Fruit fly (Drosophila melanogaster): Measurements from ENCODE around the gene CG7300.

Gene CG7300

DNA sequence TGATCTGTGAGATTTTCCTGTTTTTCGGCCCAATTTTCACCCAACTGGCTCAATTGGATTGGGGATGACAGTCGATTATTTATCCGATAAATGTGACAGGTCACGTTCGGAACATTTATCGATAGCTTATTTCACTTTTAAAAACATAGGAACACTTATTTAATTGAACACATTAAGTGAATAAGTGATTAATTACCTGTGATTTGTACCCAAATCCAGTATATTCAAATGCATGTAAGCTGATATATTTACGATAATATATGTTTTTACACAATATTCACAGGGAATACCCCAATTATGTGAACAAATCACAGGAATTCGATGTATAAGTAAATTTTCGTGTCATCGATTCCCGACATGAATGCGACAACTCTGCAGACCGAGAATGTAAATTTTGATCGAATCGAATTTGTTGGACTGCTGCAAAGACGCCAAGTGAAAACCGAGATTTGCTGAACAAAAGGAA, 34.5 kb upstream of the CG7300 start, which contains the start of the genes EMC3 and Dpy-30L1 (continued):
- TF ChIP-seq kni (GFP tag; optimal IDR thresholded peaks at IDR 0.05) (no peak), odd (GFP tag; optimal IDR thresholded peaks at IDR 0.05) (no peak), gcm (GFP tag; optimal IDR thresholded peaks at IDR 0.05) (no peak), CHES-1-like (GFP tag; optimal IDR thresholded peaks at IDR 0.05) (peak; percentile 33), CG7786 (GFP tag; optimal IDR thresholded peaks at IDR 0.05) (peak; percentile 42), CG10462 (GFP tag; optimal IDR thresholded peaks at IDR 0.05) (no peak), Dad (GFP tag; optimal IDR thresholded peaks at IDR 0.05) (peak; percentile 32), bbx (GFP tag; IDR thresholded peaks at IDR 0.05; ENCODE audit: partially characterized antibody) (peak; percentile 73), sens (GFP tag) (peak; percentile 94), CkIIα-i1 (GFP tag; IDR thresholded peaks at IDR 0.05) (no peak), fd102C (GFP tag; optimal IDR thresholded peaks at IDR 0.05) (no peak), CG1233 (GFP tag; optimal IDR thresholded peaks at IDR 0.05) (no peak), CG16779 (GFP tag; IDR thresholded peaks at IDR 0.05) (no peak), cad (GFP tag; optimal IDR thresholded peaks at IDR 0.05) (no peak), corto (GFP tag; optimal IDR thresholded peaks at IDR 0.05) (no peak), CG14050 (GFP tag; IDR thresholded peaks at IDR 0.05) (no peak), CG15514 (GFP tag; optimal IDR thresholded peaks at IDR 0.05) (peak; percentile 71), MTF-1 (GFP tag; optimal IDR thresholded peaks at IDR 0.05; ENCODE audit: borderline replicate concordance) (no peak), CG10979 (tag; optimal IDR thresholded peaks at IDR 0.05) (peak; percentile 52), CG7271 (tag; optimal IDR thresholded peaks at IDR 0.05) (no peak), tna (GFP tag; IDR thresholded peaks at IDR 0.05; ENCODE audit: partially characterized antibody) (peak; percentile 70), grau (tag; optimal IDR thresholded peaks at IDR 0.05) (peak; percentile 66), Hsf (GFP tag; optimal IDR thresholded peaks at IDR 0.05) (peak; percentile 67), CG6654 (GFP tag; optimal IDR thresholded peaks at IDR 0.05) (no peak), CG6813 (GFP tag; optimal IDR thresholded peaks at IDR 0.05) (no peak), Xrp1 (GFP tag; IDR thresholded peaks at IDR 0.05) (peak; percentile 37; the same call in 1 of the 2 replicates), CG5245 (GFP tag; optimal IDR thresholded peaks at IDR 0.05) (no peak), CG14441 (GFP tag; IDR thresholded peaks at IDR 0.05) (peak; percentile 53; the same call in 1 of the 2 replicates), CG15073 (GFP tag; optimal IDR thresholded peaks at IDR 0.05) (no peak), CG15269 (tag; optimal IDR thresholded peaks at IDR 0.05) (no peak), CG4424 (GFP tag; optimal IDR thresholded peaks at IDR 0.05) (peak; percentile 48), CG12236 (GFP tag; optimal IDR thresholded peaks at IDR 0.05) (no peak), shn (GFP tag; optimal IDR thresholded peaks at IDR 0.05) (no peak), CG15011 (GFP tag; optimal IDR thresholded peaks at IDR 0.05) (no peak), NC2α (GFP tag; optimal IDR thresholded peaks at IDR 0.05) (no peak), gcm2 (GFP tag; optimal IDR thresholded peaks at IDR 0.05) (peak; percentile 12), Doc3 (GFP tag; IDR thresholded peaks at IDR 0.05; ENCODE audit: partially characterized antibody) (peak; percentile 85), Dek (tag; optimal IDR thresholded peaks at IDR 0.05) (peak; percentile 16), cg (GFP tag; optimal IDR thresholded peaks at IDR 0.05) (no peak), da (GFP tag; optimal IDR thresholded peaks at IDR 0.05) (peak; percentile 12), NC2β (GFP tag; optimal IDR thresholded peaks at IDR 0.05) (peak; percentile 35), zfh1 (GFP tag; IDR thresholded peaks at IDR 0.05) (0 out of 3 replicates have a peak, but pooled peaks have one; percentile 49), ab (GFP tag; optimal IDR thresholded peaks at IDR 0.05) (no peak), CG32772 (GFP tag; IDR thresholded peaks at IDR 0.05) (no peak), Hmx (GFP tag; optimal IDR thresholded peaks at IDR 0.05) (no peak), crp (GFP tag; optimal IDR thresholded peaks at IDR 0.05) (peak in 1 of 2 experiments; percentile 30), CG5180 (GFP tag; optimal IDR thresholded peaks at IDR 0.05) (no peak), br (optimal IDR thresholded peaks at IDR 0.05) (no peak), Kr (GFP tag; optimal IDR thresholded peaks at IDR 0.05) (no peak), nerfin-1 (tag; optimal IDR thresholded peaks at IDR 0.05) (peak; percentile 41), Dip2 (GFP tag; IDR thresholded peaks at IDR 0.05) (no peak)
